Worm (Caenorhabditis elegans) whole organism, L3 larva: Measurements from ENCODE around the gene smex-1.

ENCODE experiments used
- R02D3.7 ChIP-seq: fragments of 150-350 bp; optimal IDR thresholded peaks from 2 replicates; lab custom pipeline; 2014; ENCODE audit warnings: missing biosample characterization, missing genetic modification characterization
- ZK546.5 ChIP-seq: sonication (generic microtip); optimal IDR thresholded peaks from 2 replicates; lab custom pipeline; 2017; ENCODE audit warnings: missing biosample characterization, missing genetic modification characterization
- ceh-82 ChIP-seq: fragments of 150-350 bp; optimal IDR thresholded peaks from 2 replicates; lab custom pipeline; 2014; ENCODE audit warnings: missing biosample characterization, missing genetic modification characterization
- lin-39 ChIP-seq: fragments of 150-350 bp; optimal IDR thresholded peaks from 2 replicates; lab custom pipeline; 2018; ENCODE audit warnings: missing biosample characterization, missing genetic modification reagents, missing genetic modification characterization
- nhr-237 ChIP-seq: fragments of 150-350 bp; optimal IDR thresholded peaks from 2 replicates; lab custom pipeline; 2014; ENCODE audit warnings: missing biosample characterization, missing genetic modification characterization
- pha-4 ChIP-seq: fragments of 150-350 bp; optimal IDR thresholded peaks from 2 replicates; lab custom pipeline; 2014; ENCODE audit warnings: missing biosample characterization, missing genetic modification reagents, missing genetic modification characterization
- sea-2 ChIP-seq: fragments of 150-350 bp; sonication (generic microtip); optimal IDR thresholded peaks from 4 replicates; lab custom pipeline; 2014; ENCODE audit warnings: missing biosample characterization, missing genetic modification reagents, missing genetic modification characterization
- skn-1 ChIP-seq: fragments of 150-350 bp; optimal IDR thresholded peaks from 2 replicates; lab custom pipeline; 2014; ENCODE audit warnings: missing biosample characterization, missing genetic modification characterization

DNA sequence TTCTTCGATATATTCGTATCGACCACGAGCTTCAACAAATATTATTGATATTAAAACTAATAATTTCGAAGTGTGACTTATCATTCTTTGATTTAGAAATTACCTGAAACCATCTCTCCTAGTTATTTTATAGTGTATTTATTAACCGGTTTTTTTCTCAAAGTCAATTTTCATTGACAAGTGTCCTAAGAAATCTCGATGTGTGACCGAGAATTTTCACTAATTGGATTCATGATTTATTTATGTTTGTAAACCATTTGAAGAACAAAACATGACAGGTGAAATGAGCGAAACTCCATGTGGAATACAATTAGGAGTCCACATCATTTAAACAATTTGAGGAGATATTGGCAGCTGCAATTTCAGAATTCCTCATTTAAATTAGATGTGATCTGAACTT lies 32.3 kb downstream of the smex-1 start, which contains the start of gene C16D9.8:
- TF ChIP-seq pha-4 (tag; lab: Kevin White, UChicago), result no peak
- no peak for TF ChIP-seq nhr-237 (tag; lab: Kevin White, UChicago)
- TF ChIP-seq skn-1 (tag; lab: Kevin White, UChicago), result no peak
- TF ChIP-seq sea-2, result no peak
- TF ChIP-seq ZK546.5 (tag; lab: Kevin White, UChicago), result no peak
- no peak for TF ChIP-seq lin-39
- no peak for TF ChIP-seq R02D3.7 (tag; lab: Kevin White, UChicago)
- no peak for TF ChIP-seq ceh-82 (tag; lab: Kevin White, UChicago)
